Fruit fly (Drosophila melanogaster) Kc167 (cell line): ENCODE results near the gene Prx1.

Experiments
- Myc ChIP-seq: fragments of >200 bp; optimal IDR thresholded peaks from 2 replicates; lab custom pipeline; 2017; ENCODE audit warnings: missing external identifiers
- Sin3A ChIP-seq: fragments of >200 bp; optimal IDR thresholded peaks from 2 replicates; lab custom pipeline; 2018; ENCODE audit warnings: missing external identifiers
- h ChIP-seq: fragments of >200 bp; optimal IDR thresholded peaks from 3 replicates; lab custom pipeline; 2018; ENCODE audit warnings: missing external identifiers
- insv ChIP-seq: fragments of >200 bp; optimal IDR thresholded peaks from 3 replicates; lab custom pipeline; 2018; ENCODE audit warnings: missing external identifiers
- psq ChIP-seq: fragments of >200 bp; optimal IDR thresholded peaks from 2 replicates; lab custom pipeline; 2017; ENCODE audit warnings: missing external identifiers
- ttk ChIP-seq: sonication (Bioruptor generic); optimal IDR thresholded peaks from 2 replicates; lab custom pipeline; 2017; ENCODE audit warnings: missing external identifiers

Prx1 gene

dm6 chr3L:15199216-15200090 lies 8.2 kb upstream of the Prx1 start:
- TF ChIP-seq Sin3A (lab: Kevin White, UChicago) (no peak), psq (lab: Kevin White, UChicago) (no peak), insv (lab: Kevin White, UChicago) (no peak), ttk (no peak), h (lab: Kevin White, UChicago) (no peak), Myc (lab: Kevin White, UChicago) (no peak)

- TF ChIP-seq Myc (lab: Kevin White, UChicago), result no peak
- TF ChIP-seq h (lab: Kevin White, UChicago), result no peak
- no peak for TF ChIP-seq insv (lab: Kevin White, UChicago)
- no peak for TF ChIP-seq Sin3A (lab: Kevin White, UChicago)
- TF ChIP-seq psq (lab: Kevin White, UChicago), result no peak
- no peak for TF ChIP-seq ttk
These were observed 7.2 kb upstream of the Prx1 start for dm6 chr3L:15200280-15200987.

- no peak for TF ChIP-seq insv (lab: Kevin White, UChicago)
- TF ChIP-seq Sin3A (lab: Kevin White, UChicago), result no peak
- no peak for TF ChIP-seq h (lab: Kevin White, UChicago)
- no peak for TF ChIP-seq ttk
- no peak for TF ChIP-seq psq (lab: Kevin White, UChicago)
- TF ChIP-seq Myc (lab: Kevin White, UChicago), result no peak
These were observed 6.3 kb upstream of the Prx1 start for dm6 chr3L:15201351-15201750.

- TF ChIP-seq ttk, result no peak
- TF ChIP-seq psq (lab: Kevin White, UChicago), result no peak
- TF ChIP-seq insv (lab: Kevin White, UChicago), result no peak
- TF ChIP-seq Myc (lab: Kevin White, UChicago), result no peak
- TF ChIP-seq h (lab: Kevin White, UChicago), result no peak
- no peak for TF ChIP-seq Sin3A (lab: Kevin White, UChicago)
These were observed 4.5 kb upstream of the Prx1 start for dm6 chr3L:15203097-15203496.

dm6 chr3L:15203585-15203984 lies 4.1 kb upstream of the Prx1 start:
- TF ChIP-seq psq (lab: Kevin White, UChicago) (no peak), ttk (no peak), Sin3A (lab: Kevin White, UChicago) (no peak), insv (lab: Kevin White, UChicago) (no peak), h (lab: Kevin White, UChicago) (no peak), Myc (lab: Kevin White, UChicago) (no peak)

dm6 chr3L:15206058-15206457 lies 1.6 kb upstream of the Prx1 start:
- no peak for TF ChIP-seq Myc (lab: Kevin White, UChicago)
- TF ChIP-seq psq (lab: Kevin White, UChicago), result no peak
- no peak for TF ChIP-seq Sin3A (lab: Kevin White, UChicago)
- no peak for TF ChIP-seq ttk
- no peak for TF ChIP-seq insv (lab: Kevin White, UChicago)
- TF ChIP-seq h (lab: Kevin White, UChicago), result no peak

dm6 chr3L:15208695-15209450 lies 1.2 kb downstream of the Prx1 start:
- no peak for TF ChIP-seq Sin3A (lab: Kevin White, UChicago)
- no peak for TF ChIP-seq psq (lab: Kevin White, UChicago)
- TF ChIP-seq insv (lab: Kevin White, UChicago), result no peak
- TF ChIP-seq Myc (lab: Kevin White, UChicago), result no peak
- no peak for TF ChIP-seq h (lab: Kevin White, UChicago)
- no peak for TF ChIP-seq ttk

dm6 chr3L:15211845-15212619 lies 4.4 kb downstream of the Prx1 start:
- TF ChIP-seq h (lab: Kevin White, UChicago) (no peak), psq (lab: Kevin White, UChicago) (no peak), Myc (lab: Kevin White, UChicago) (no peak), Sin3A (lab: Kevin White, UChicago) (no peak), insv (lab: Kevin White, UChicago) (no peak)

- TF ChIP-seq Sin3A (lab: Kevin White, UChicago) (no peak), insv (lab: Kevin White, UChicago) (no peak), h (lab: Kevin White, UChicago) (no peak), Myc (lab: Kevin White, UChicago) (no peak), psq (lab: Kevin White, UChicago) (no peak), ttk (no peak)
These were observed 6.9 kb downstream of the Prx1 start for dm6 chr3L:15214348-15215238.
